Worm (Caenorhabditis elegans) whole organism, young adult: ENCODE results near the gene W03F9.2.

ENCODE experiments used
- B0019.2 ChIP-seq: fragments of 200-800 bp; sonication (Bioruptor generic); conservative IDR thresholded peaks from 2 replicates; pipeline ENCODE4 v1.3.6; 2022; ENCODE audit warnings: missing genetic modification reagents, missing genetic modification characterization, missing compliant biosample characterization
- B0336.3 ChIP-seq: fragments of 200-800 bp; sonication (Bioruptor generic); IDR thresholded peaks from 2 replicates; pipeline ENCODE4 v1.3.6; 2022; ENCODE audit warnings: missing genetic modification characterization, missing compliant biosample characterization
- C06A6.2 ChIP-seq: fragments of 200-800 bp; sonication (Bioruptor generic); conservative IDR thresholded peaks from 2 replicates; pipeline ENCODE4 v1.3.6; 2022; ENCODE audit warnings: missing genetic modification characterization, missing compliant biosample characterization
- C17E4.6 ChIP-seq: fragments of 200-800 bp; sonication (Bioruptor generic); IDR thresholded peaks from 2 replicates; pipeline ENCODE4 v1.3.6; 2022; ENCODE audit warnings: missing genetic modification reagents, missing genetic modification characterization, missing compliant biosample characterization
- F37B4.10 ChIP-seq: fragments of 200-800 bp; sonication (Bioruptor generic); IDR thresholded peaks from 2 replicates; pipeline ENCODE4 v1.3.6; 2022; ENCODE audit warnings: missing genetic modification characterization, missing compliant biosample characterization
- F39B2.1 ChIP-seq: fragments of 200-800 bp; sonication (Bioruptor generic); IDR thresholded peaks from 2 replicates; pipeline ENCODE4 v1.3.6; 2022; ENCODE audit warnings: missing genetic modification reagents, missing genetic modification characterization, missing compliant biosample characterization
- F49E8.2 ChIP-seq: sonication (generic microtip); optimal IDR thresholded peaks from 3 replicates; lab custom pipeline; 2017; ENCODE audit warnings: missing genetic modification characterization, mild to moderate bottlenecking, missing compliant biosample characterization, antibody characterized with exemption, moderate library complexity; ENCODE audit not compliant: insufficient read depth
- F57C9.4 ChIP-seq: sonication (generic microtip); optimal IDR thresholded peaks from 2 replicates; lab custom pipeline; 2017; ENCODE audit warnings: mild to moderate bottlenecking, missing genetic modification characterization, missing compliant biosample characterization
- Y67H2A.10 ChIP-seq: fragments of 200-800 bp; sonication (Bioruptor generic); conservative IDR thresholded peaks from 2 replicates; pipeline ENCODE4 v1.3.6; 2022; ENCODE audit warnings: missing genetic modification reagents, missing genetic modification characterization, missing compliant biosample characterization
- Y79H2A.3 ChIP-seq: fragments of 200-800 bp; sonication (Bioruptor generic); conservative IDR thresholded peaks from 2 replicates; pipeline ENCODE4 v1.3.6; 2022; ENCODE audit warnings: missing genetic modification reagents, missing genetic modification characterization, missing compliant biosample characterization
- ama-1 ChIP-seq, 3 experiments: fragments of 150-350 bp in 1 of 3; sonication (generic microtip) in 2 of 3; optimal IDR thresholded peaks; 2 replicates each; lab custom pipeline; 2014 to 2018; ENCODE audit warnings: missing biosample characterization in 2 of 3, missing genetic modification characterization in 2 of 3, missing genetic modification reagents in 2 of 3
- atf-7 ChIP-seq: sonication (generic microtip); optimal IDR thresholded peaks from 2 replicates; lab custom pipeline; 2017; ENCODE audit warnings: mild to moderate bottlenecking, missing genetic modification characterization, missing compliant biosample characterization
- athp-1 ChIP-seq: sonication (generic microtip); optimal IDR thresholded peaks from 2 replicates; lab custom pipeline; 2017; ENCODE audit warnings: mild to moderate bottlenecking, missing genetic modification characterization, missing compliant biosample characterization
- attf-6 ChIP-seq: fragments of 200-800 bp; sonication (Bioruptor generic); IDR thresholded peaks from 2 replicates; pipeline ENCODE4 v1.3.6; 2022; ENCODE audit warnings: missing genetic modification reagents, missing genetic modification characterization, missing compliant biosample characterization
- bed-2 ChIP-seq: fragments of 200-800 bp; sonication (Bioruptor generic); IDR thresholded peaks from 2 replicates; pipeline ENCODE4 v1.3.6; 2022; ENCODE audit warnings: missing genetic modification reagents, missing genetic modification characterization, missing compliant biosample characterization
- cebp-2 ChIP-seq: fragments of 200-800 bp; sonication (Bioruptor generic); IDR thresholded peaks from 2 replicates; pipeline ENCODE4 v1.3.6; 2022; ENCODE audit warnings: missing genetic modification characterization, missing compliant biosample characterization
- ceh-27 ChIP-seq: fragments of 200-800 bp; sonication (Bioruptor generic); optimal IDR thresholded peaks from 2 replicates; lab custom pipeline; 2018; ENCODE audit warnings: mild to moderate bottlenecking, missing genetic modification characterization, moderate library complexity, missing compliant biosample characterization
- ceh-40 ChIP-seq: fragments of 200-800 bp; sonication (Bioruptor generic); IDR thresholded peaks from 2 replicates; pipeline ENCODE4 v1.3.6; 2022; ENCODE audit warnings: missing genetic modification characterization, missing compliant biosample characterization
- ceh-58 ChIP-seq: fragments of 200-800 bp; sonication (Bioruptor generic); IDR thresholded peaks from 2 replicates; pipeline ENCODE4 v1.3.6; 2022; ENCODE audit warnings: missing genetic modification characterization, missing compliant biosample characterization
- ceh-79 ChIP-seq: sonication (generic microtip); optimal IDR thresholded peaks from 2 replicates; lab custom pipeline; 2017; ENCODE audit warnings: mild to moderate bottlenecking, missing genetic modification characterization, missing compliant biosample characterization
- dpff-1 ChIP-seq: sonication (generic microtip); optimal IDR thresholded peaks from 2 replicates; lab custom pipeline; 2017; ENCODE audit warnings: mild to moderate bottlenecking, missing genetic modification characterization, missing compliant biosample characterization
- dpl-1 ChIP-seq: fragments of 150-350 bp; optimal IDR thresholded peaks from 2 replicates; lab custom pipeline; 2014; ENCODE audit warnings: missing biosample characterization, missing genetic modification reagents, missing genetic modification characterization
- egl-18 ChIP-seq: fragments of 200-800 bp; sonication (Bioruptor generic); IDR thresholded peaks from 2 replicates; pipeline ENCODE4 v1.3.6; 2022; ENCODE audit warnings: missing genetic modification reagents, missing genetic modification characterization, missing compliant biosample characterization
- ekl-4 ChIP-seq: fragments of 200-800 bp; sonication (Bioruptor generic); IDR thresholded peaks from 2 replicates; pipeline ENCODE4 v1.3.6; 2022; ENCODE audit warnings: missing genetic modification reagents, missing genetic modification characterization, missing compliant biosample characterization
- fkh-3 ChIP-seq: sonication (generic microtip); optimal IDR thresholded peaks from 2 replicates; lab custom pipeline; 2016; ENCODE audit warnings: mild to moderate bottlenecking, missing genetic modification characterization, missing compliant biosample characterization
- hmg-1.2 ChIP-seq: fragments of 200-800 bp; sonication (Bioruptor generic); IDR thresholded peaks from 2 replicates; pipeline ENCODE4 v1.3.6; 2022; ENCODE audit warnings: missing genetic modification reagents, missing genetic modification characterization, missing compliant biosample characterization
- hrde-1 ChIP-seq: sonication (generic microtip); optimal IDR thresholded peaks from 2 replicates; lab custom pipeline; 2016; ENCODE audit warnings: missing genetic modification characterization, mild to moderate bottlenecking, missing compliant biosample characterization, moderate library complexity, missing genotype, missing genetic modification reagents, borderline replicate concordance
- hsf-1 ChIP-seq: fragments of 200-800 bp; sonication (Bioruptor generic); IDR thresholded peaks from 2 replicates; pipeline ENCODE4 v1.3.6; 2022; ENCODE audit warnings: missing genetic modification reagents, missing genetic modification characterization, missing compliant biosample characterization
- lin-54 ChIP-seq: fragments of 200-800 bp; sonication (Bioruptor generic); optimal IDR thresholded peaks from 2 replicates; lab custom pipeline; 2018; ENCODE audit warnings: mild to moderate bottlenecking, missing genetic modification characterization, missing compliant biosample characterization
- lir-1 ChIP-seq: fragments of 200-800 bp; sonication (Bioruptor generic); conservative IDR thresholded peaks from 2 replicates; pipeline ENCODE4 v1.3.6; 2022; ENCODE audit warnings: missing genetic modification reagents, missing genetic modification characterization, missing compliant biosample characterization
- madf-6 ChIP-seq: fragments of 200-800 bp; sonication (Bioruptor generic); IDR thresholded peaks from 2 replicates; pipeline ENCODE4 v1.3.6; 2022; ENCODE audit warnings: missing genetic modification reagents, missing genetic modification characterization, missing compliant biosample characterization
- mcd-1 ChIP-seq: fragments of 200-800 bp; sonication (Bioruptor generic); IDR thresholded peaks from 2 replicates; pipeline ENCODE4 v1.3.6; 2022; ENCODE audit warnings: missing genetic modification reagents, missing genetic modification characterization, missing compliant biosample characterization
- mel-28 ChIP-seq: sonication (generic microtip); optimal IDR thresholded peaks from 2 replicates; lab custom pipeline; 2016; ENCODE audit warnings: borderline replicate concordance, mild to moderate bottlenecking, missing genetic modification characterization, missing compliant biosample characterization
- mes-4 ChIP-seq: sonication (generic microtip); optimal IDR thresholded peaks from 2 replicates; lab custom pipeline; 2016; ENCODE audit warnings: missing genotype, missing genetic modification characterization, missing compliant biosample characterization
- mxl-1 ChIP-seq: sonication (generic microtip); optimal IDR thresholded peaks from 2 replicates; lab custom pipeline; 2016; ENCODE audit warnings: missing genetic modification characterization, missing compliant biosample characterization
- nfya-2 ChIP-seq: fragments of 200-800 bp; sonication (Bioruptor generic); IDR thresholded peaks from 2 replicates; pipeline ENCODE4 v1.3.6; 2022; ENCODE audit warnings: missing genetic modification reagents, missing genetic modification characterization, missing compliant biosample characterization
- nfyb-1 ChIP-seq: fragments of 200-800 bp; sonication (Bioruptor generic); IDR thresholded peaks from 2 replicates; pipeline ENCODE4 v1.3.6; 2022; ENCODE audit warnings: missing genetic modification reagents, missing genetic modification characterization, missing compliant biosample characterization
- nhr-80 ChIP-seq: sonication (generic microtip); optimal IDR thresholded peaks from 2 replicates; lab custom pipeline; 2016; ENCODE audit warnings: missing genetic modification characterization, missing compliant biosample characterization
- pha-4 ChIP-seq: fragments of 150-350 bp; sonication (generic microtip); optimal IDR thresholded peaks from 2 replicates; lab custom pipeline; 2014; ENCODE audit warnings: missing biosample characterization, missing genetic modification reagents, missing genetic modification characterization
- snpc-3.4 ChIP-seq: sonication (generic microtip); optimal IDR thresholded peaks from 2 replicates; lab custom pipeline; 2017; ENCODE audit warnings: missing genetic modification characterization, mild to moderate bottlenecking, missing compliant biosample characterization, antibody characterized with exemption, moderate library complexity, missing genotype, missing genetic modification reagents
- somi-1 ChIP-seq: fragments of 200-800 bp; sonication (Bioruptor generic); optimal IDR thresholded peaks from 2 replicates; lab custom pipeline; 2018; ENCODE audit warnings: mild to moderate bottlenecking, missing genetic modification characterization, missing compliant biosample characterization
- sptf-2 ChIP-seq: fragments of 200-800 bp; sonication (Bioruptor generic); optimal IDR thresholded peaks from 2 replicates; lab custom pipeline; 2018; ENCODE audit warnings: mild to moderate bottlenecking, missing genetic modification characterization, missing compliant biosample characterization
- tbp1 ChIP-seq: fragments of 200-800 bp; sonication (Bioruptor generic); optimal IDR thresholded peaks from 2 replicates; lab custom pipeline; 2018; ENCODE audit warnings: mild to moderate bottlenecking, missing genetic modification characterization, missing compliant biosample characterization
- unc-130 ChIP-seq: sonication (generic microtip); optimal IDR thresholded peaks from 2 replicates; lab custom pipeline; 2016; ENCODE audit warnings: missing genetic modification reagents, missing genetic modification characterization, missing compliant biosample characterization
- unc-62 ChIP-seq: fragments of 150-350 bp; optimal IDR thresholded peaks from 2 replicates; lab custom pipeline; 2014; ENCODE audit warnings: missing biosample characterization, missing genetic modification reagents, missing genetic modification characterization
- zfh-2 ChIP-seq: fragments of 200-800 bp; sonication (Bioruptor generic); conservative IDR thresholded peaks from 2 replicates; pipeline ENCODE4 v1.3.6; 2022; ENCODE audit warnings: missing genetic modification reagents, missing genetic modification characterization, missing compliant biosample characterization
- ztf-22 ChIP-seq: fragments of 200-800 bp; sonication (Bioruptor generic); optimal IDR thresholded peaks from 2 replicates; lab custom pipeline; 2018; ENCODE audit warnings: mild to moderate bottlenecking, missing genetic modification characterization, moderate library complexity, missing compliant biosample characterization
- ztf-28 ChIP-seq: fragments of 200-800 bp; sonication (Bioruptor generic); IDR thresholded peaks from 2 replicates; pipeline ENCODE4 v1.3.6; 2022; ENCODE audit warnings: missing genetic modification reagents, missing genetic modification characterization, missing compliant biosample characterization

The W03F9.2 gene

DNA sequence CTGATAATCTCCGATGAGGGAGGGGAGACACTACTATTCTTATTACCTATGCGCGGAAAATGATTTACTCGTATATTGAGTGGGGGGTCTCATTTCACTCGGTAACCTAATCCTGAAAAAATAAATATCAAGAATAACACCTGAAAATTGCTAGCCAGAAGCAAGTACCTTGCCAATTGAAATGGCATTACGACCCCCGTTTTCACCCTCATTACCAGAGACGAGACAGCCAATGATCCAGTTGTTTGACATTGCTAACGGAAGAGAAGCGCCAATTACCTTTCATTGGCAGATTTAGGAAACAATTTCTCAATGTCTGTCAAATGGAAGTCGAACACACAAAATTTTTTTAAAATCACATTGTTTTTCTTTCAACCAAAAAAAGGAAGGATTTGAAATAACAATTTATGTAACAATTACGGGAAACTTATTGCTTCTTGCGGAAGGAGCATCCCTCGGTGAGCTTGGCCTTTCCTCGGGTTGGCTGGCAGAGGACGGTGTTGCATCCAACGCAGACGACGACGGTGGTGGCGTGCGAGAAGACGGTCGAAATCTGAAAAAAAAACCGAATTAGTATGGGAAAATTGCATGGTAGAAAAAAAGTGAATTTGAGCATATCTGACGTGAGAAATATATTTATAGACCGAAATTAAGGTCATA, 24.7 kb downstream of the W03F9.2 start (continued):
- TF ChIP-seq F39B2.1 (GFP tag; lab: Robert Waterston, UW) (peak; percentile 74), lin-54 (GFP tag; lab: Kevin White, UChicago) (peak; percentile 76), egl-18 (GFP tag; lab: Robert Waterston, UW) (no peak), C06A6.2 (no peak), unc-130 (peak; percentile 28), F57C9.4 (no peak), B0336.3 (peak; percentile 95), nfyb-1 (GFP tag; lab: Robert Waterston, UW) (0 out of 2 replicates have a peak, but pooled peaks have one; percentile 33), Y79H2A.3 (GFP tag; lab: Robert Waterston, UW) (no peak), C17E4.6 (GFP tag; lab: Robert Waterston, UW) (no peak), mes-4 (tag; lab: Kevin White, UChicago) (no peak), unc-62 (GFP tag; lab: Kevin White, UChicago) (no peak), ceh-79 (no peak), bed-2 (GFP tag; lab: Robert Waterston, UW) (no peak), F37B4.10 (GFP tag; lab: Robert Waterston, UW) (no peak), ceh-40 (GFP tag; lab: Robert Waterston, UW) (no peak), attf-6 (peak; percentile 78; the same call in 1 of the 2 replicates), atf-7 (tag; lab: Kevin White, UChicago) (no peak), dpl-1 (GFP tag; lab: Kevin White, UChicago) (no peak), ztf-28 (no peak), nhr-80 (no peak), lir-1 (GFP tag; lab: Robert Waterston, UW) (no peak), athp-1 (peak; percentile 32), hmg-1.2 (GFP tag; lab: Robert Waterston, UW) (peak; percentile 44), ceh-27 (GFP tag; lab: Kevin White, UChicago) (no peak), zfh-2 (GFP tag; lab: Robert Waterston, UW) (peak; percentile 52), ztf-22 (GFP tag; lab: Kevin White, UChicago) (no peak), hrde-1 (tag; lab: Kevin White, UChicago) (peak; percentile 36), ekl-4 (GFP tag; lab: Robert Waterston, UW) (peak; percentile 90), sptf-2 (GFP tag; lab: Kevin White, UChicago) (no peak), mcd-1 (GFP tag; lab: Robert Waterston, UW) (peak; percentile 41; the same call in 1 of the 2 replicates), ceh-58 (GFP tag; lab: Robert Waterston, UW) (0 out of 2 replicates have a peak, but pooled peaks have one; percentile 71), Y67H2A.10 (GFP tag; lab: Robert Waterston, UW) (no peak), somi-1 (no peak), dpff-1 (no peak), madf-6 (GFP tag; lab: Robert Waterston, UW) (peak; percentile 81), ama-1 (optimal IDR thresholded peaks at IDR 0.05; lab: Kevin White, UChicago) (no peak), ama-1 (GFP tag; optimal IDR thresholded peaks at IDR 0.05; lab: Kevin White, UChicago) (peak in 1 of 2 experiments; percentile 89), snpc-3.4 (tag; lab: Kevin White, UChicago) (peak; percentile 19), hsf-1 (GFP tag; lab: Robert Waterston, UW) (peak; percentile 80), cebp-2 (0 out of 2 replicates have a peak, but pooled peaks have one; percentile 60), mel-28 (tag; lab: Kevin White, UChicago) (no peak), nfya-2 (GFP tag; lab: Robert Waterston, UW) (0 out of 2 replicates have a peak, but pooled peaks have one; percentile 62), fkh-3 (tag; lab: Kevin White, UChicago) (peak; percentile 33), F49E8.2 (tag; lab: Kevin White, UChicago) (peak; percentile 91), pha-4 (tag; lab: Kevin White, UChicago) (no peak), mxl-1 (no peak), tbp1 (peak; percentile 41), B0019.2 (GFP tag; lab: Robert Waterston, UW) (no peak)
